Fruit fly (Drosophila melanogaster) whole organism, embryonic: ENCODE data around the gene CG11267.

Experiments
- Adf1 ChIP-seq: fragments of 200-800 bp; sonication (Bioruptor generic); IDR thresholded peaks from 2 replicates; pipeline ENCODE4 v1.3.6; 2022; ENCODE audit warnings: missing biosample characterization, missing genetic modification characterization
- Antp ChIP-seq: fragments of 200-800 bp; sonication (Bioruptor generic); optimal IDR thresholded peaks from 3 replicates; lab custom pipeline; 2016; ENCODE audit warnings: missing biosample characterization, missing genetic modification characterization
- Atf6 ChIP-seq: fragments of 200-800 bp; sonication (Bioruptor generic); IDR thresholded peaks from 2 replicates; pipeline ENCODE4 v1.3.6; 2022; ENCODE audit warnings: missing biosample characterization, missing genetic modification characterization
- Blimp-1 ChIP-seq: fragments of 200-800 bp; sonication (Bioruptor generic); optimal IDR thresholded peaks from 3 replicates; lab custom pipeline; 2018; ENCODE audit warnings: missing biosample characterization, missing genetic modification characterization, mild to moderate bottlenecking, moderate library complexity, missing genetic modification reagents
- Bteb2 ChIP-seq: fragments of 200-800 bp; sonication (Bioruptor generic); optimal IDR thresholded peaks from 2 replicates; lab custom pipeline; 2016; ENCODE audit warnings: missing biosample characterization, missing genetic modification characterization
- CG10431 ChIP-seq: fragments of 200-800 bp; sonication (Bioruptor generic); optimal IDR thresholded peaks from 3 replicates; lab custom pipeline; 2018; ENCODE audit warnings: missing biosample characterization, mild to moderate bottlenecking, missing genetic modification characterization
- CG10565 ChIP-seq: fragments of 200-800 bp; sonication (Bioruptor generic); optimal IDR thresholded peaks from 3 replicates; lab custom pipeline; 2016; ENCODE audit warnings: missing biosample characterization, mild to moderate bottlenecking, missing genetic modification characterization
- CG11085 ChIP-seq: fragments of 200-800 bp; sonication (Bioruptor generic); IDR thresholded peaks from 2 replicates; pipeline ENCODE4 v1.3.6; 2022; ENCODE audit warnings: missing biosample characterization, missing genetic modification characterization
- CG13287 ChIP-seq: fragments of 200-800 bp; sonication (Bioruptor generic); IDR thresholded peaks from 2 replicates; pipeline ENCODE4 v1.3.6; 2022; ENCODE audit warnings: missing biosample characterization, missing genetic modification characterization; ENCODE audit not compliant: partially characterized antibody
- CG1529 ChIP-seq: fragments of 200-800 bp; sonication (Bioruptor generic); optimal IDR thresholded peaks from 3 replicates; lab custom pipeline; 2018; ENCODE audit warnings: missing biosample characterization, missing genetic modification characterization
- CG32532 ChIP-seq: fragments of 200-800 bp; sonication (Bioruptor generic); IDR thresholded peaks from 2 replicates; pipeline ENCODE4 v1.3.6; 2022; ENCODE audit warnings: missing biosample characterization, missing genetic modification characterization
- CG33557 ChIP-seq: fragments of 200-800 bp; sonication (Bioruptor generic); optimal IDR thresholded peaks from 2 replicates; lab custom pipeline; 2019; ENCODE audit warnings: missing biosample characterization, mild to moderate bottlenecking, missing genetic modification characterization, moderate library complexity
- CG3838 ChIP-seq: fragments of 200-800 bp; sonication (Bioruptor generic); optimal IDR thresholded peaks from 3 replicates; lab custom pipeline; 2016; ENCODE audit warnings: missing biosample characterization, missing genetic modification characterization
- CG42726 ChIP-seq: fragments of 200-800 bp; sonication (Bioruptor generic); IDR thresholded peaks from 2 replicates; pipeline ENCODE4 v1.3.6; 2022; ENCODE audit warnings: missing biosample characterization, missing genetic modification characterization; ENCODE audit not compliant: partially characterized antibody
- CG4328 ChIP-seq: fragments of 200-800 bp; sonication (Bioruptor generic); optimal IDR thresholded peaks from 3 replicates; lab custom pipeline; 2017; ENCODE audit warnings: missing biosample characterization, missing genetic modification reagents, missing genetic modification characterization
- CG6683 ChIP-seq: fragments of 200-800 bp; sonication (Bioruptor generic); optimal IDR thresholded peaks from 2 replicates; lab custom pipeline; 2017; ENCODE audit warnings: missing biosample characterization, mild to moderate bottlenecking, missing genetic modification characterization, missing genetic modification reagents
- CG7786 ChIP-seq: fragments of 200-800 bp; sonication (Bioruptor generic); optimal IDR thresholded peaks from 2 replicates; lab custom pipeline; 2016; ENCODE audit warnings: missing biosample characterization, missing genetic modification characterization
- CG8924 ChIP-seq: fragments of 200-800 bp; optimal IDR thresholded peaks from 3 replicates; lab custom pipeline; 2019; ENCODE audit warnings: missing biosample characterization, mild to moderate bottlenecking, missing genetic modification characterization, moderate library complexity
- D19B ChIP-seq: fragments of 200-800 bp; sonication (Bioruptor generic); optimal IDR thresholded peaks from 2 replicates; lab custom pipeline; 2017; ENCODE audit warnings: missing biosample characterization, mild to moderate bottlenecking, missing genetic modification characterization
- Dip3 ChIP-seq: fragments of 200-800 bp; sonication (Bioruptor generic); optimal IDR thresholded peaks from 3 replicates; lab custom pipeline; 2016; ENCODE audit warnings: missing biosample characterization, missing genetic modification characterization
- Fer3 ChIP-seq: fragments of 200-800 bp; sonication (Bioruptor generic); optimal IDR thresholded peaks from 2 replicates; lab custom pipeline; 2018; ENCODE audit warnings: missing biosample characterization, mild to moderate bottlenecking, missing genetic modification characterization, moderate library complexity
- Hr51 ChIP-seq, 2 experiments: fragments of 200-800 bp; sonication (Bioruptor generic); optimal IDR thresholded peaks; 2 replicates in 1 of 2; 3 replicates in 1 of 2; lab custom pipeline; 2016 to 2018; ENCODE audit warnings: missing biosample characterization in 2 of 2, missing genetic modification characterization in 2 of 2, mild to moderate bottlenecking in 1 of 2, moderate library complexity in 1 of 2
- MTF-1 ChIP-seq: fragments of 200-800 bp; sonication (Bioruptor generic); optimal IDR thresholded peaks from 2 replicates; lab custom pipeline; 2018; ENCODE audit warnings: missing biosample characterization, mild to moderate bottlenecking, missing genetic modification characterization, borderline replicate concordance
- Mad ChIP-seq: fragments of 200-800 bp; sonication (Bioruptor generic); optimal IDR thresholded peaks from 2 replicates; lab custom pipeline; 2016; ENCODE audit warnings: missing biosample characterization, missing genetic modification characterization
- Max ChIP-seq: fragments of 200-800 bp; sonication (Bioruptor generic); optimal IDR thresholded peaks from 2 replicates; lab custom pipeline; 2016; ENCODE audit warnings: missing biosample characterization, mild to moderate bottlenecking, missing genetic modification characterization
- Nf-YB ChIP-seq: fragments of 200-800 bp; sonication (Bioruptor generic); optimal IDR thresholded peaks from 3 replicates; lab custom pipeline; 2019; ENCODE audit warnings: missing biosample characterization, mild to moderate bottlenecking, missing genetic modification characterization, moderate library complexity
- Rfx ChIP-seq: fragments of 200-800 bp; sonication (Bioruptor generic); IDR thresholded peaks from 2 replicates; pipeline ENCODE4 v1.3.6; 2022; ENCODE audit warnings: missing biosample characterization, missing genetic modification characterization
- Xbp1 ChIP-seq: fragments of 200-800 bp; sonication (Bioruptor generic); optimal IDR thresholded peaks from 3 replicates; lab custom pipeline; 2016; ENCODE audit warnings: missing biosample characterization, mild to moderate bottlenecking, missing genetic modification characterization
- YL-1 ChIP-seq: fragments of 200-800 bp; sonication (Bioruptor generic); optimal IDR thresholded peaks from 3 replicates; lab custom pipeline; 2017; ENCODE audit warnings: missing biosample characterization, mild to moderate bottlenecking, missing genetic modification characterization
- ato ChIP-seq: fragments of 200-800 bp; sonication (Bioruptor generic); IDR thresholded peaks from 2 replicates; pipeline ENCODE4 v1.3.6; 2022; ENCODE audit warnings: missing biosample characterization, missing genetic modification characterization; ENCODE audit not compliant: partially characterized antibody
- az2 ChIP-seq: fragments of 200-800 bp; sonication (Bioruptor generic); optimal IDR thresholded peaks from 3 replicates; lab custom pipeline; 2016; ENCODE audit warnings: missing biosample characterization, missing genetic modification characterization
- chif ChIP-seq, 2 experiments: fragments of 200-800 bp; sonication (Bioruptor generic); optimal IDR thresholded peaks; 3 replicates each; lab custom pipeline; 2016; ENCODE audit warnings: missing biosample characterization in 2 of 2, missing genetic modification characterization in 2 of 2
- dysf ChIP-seq: fragments of 200-800 bp; sonication (Bioruptor generic); IDR thresholded peaks from 3 replicates; pipeline ENCODE4 v1.3.6; 2022; ENCODE audit warnings: missing biosample characterization, missing genetic modification characterization
- esg ChIP-seq: fragments of 200-800 bp; sonication (Bioruptor generic); conservative IDR thresholded peaks from 2 replicates; pipeline ENCODE4 v1.3.6; 2022; ENCODE audit warnings: missing biosample characterization, missing genetic modification characterization
- knrl ChIP-seq: fragments of 200-800 bp; sonication (Bioruptor generic); IDR thresholded peaks from 3 replicates; pipeline ENCODE4 v1.3.6; 2022; ENCODE audit warnings: missing biosample characterization, missing genetic modification characterization; ENCODE audit not compliant: partially characterized antibody
- mam ChIP-seq: fragments of 200-800 bp; sonication (Bioruptor generic); optimal IDR thresholded peaks from 3 replicates; lab custom pipeline; 2016; ENCODE audit warnings: missing biosample characterization, missing genetic modification characterization
- mirr ChIP-seq: fragments of 200-800 bp; sonication (Bioruptor generic); optimal IDR thresholded peaks from 3 replicates; lab custom pipeline; 2018; ENCODE audit warnings: missing biosample characterization, mild to moderate bottlenecking, missing genetic modification characterization
- nmo ChIP-seq: fragments of 200-800 bp; sonication (Bioruptor generic); optimal IDR thresholded peaks from 2 replicates; lab custom pipeline; 2018; ENCODE audit warnings: missing biosample characterization, mild to moderate bottlenecking, missing genetic modification characterization, moderate library complexity
- ranshi ChIP-seq: fragments of 200-800 bp; sonication (Bioruptor generic); IDR thresholded peaks from 2 replicates; pipeline ENCODE4 v1.3.6; 2022; ENCODE audit warnings: missing biosample characterization, missing genetic modification characterization
- sc ChIP-seq, 3 experiments: fragments of >200 bp in 2 of 3; fragments of 200-800 bp in 1 of 3; sonication (Bioruptor generic) in 1 of 3; optimal IDR thresholded peaks; 2 replicates in 2 of 3; 3 replicates in 1 of 3; lab custom pipeline; 2017; ENCODE audit warnings: mild to moderate bottlenecking in 1 of 3, missing biosample characterization in 1 of 3, missing genetic modification characterization in 1 of 3, missing genetic modification reagents in 1 of 3
- sna ChIP-seq: fragments of 200-800 bp; sonication (Bioruptor generic); IDR thresholded peaks from 2 replicates; pipeline ENCODE4 v1.3.6; 2022; ENCODE audit warnings: missing biosample characterization, missing genetic modification characterization; ENCODE audit not compliant: partially characterized antibody
- stc ChIP-seq: fragments of 200-800 bp; sonication (Bioruptor generic); IDR thresholded peaks from 2 replicates; pipeline ENCODE4 v1.3.6; 2022; ENCODE audit warnings: missing biosample characterization, missing genetic modification characterization
- sug ChIP-seq: fragments of 200-800 bp; optimal IDR thresholded peaks from 2 replicates; lab custom pipeline; 2019; ENCODE audit warnings: missing biosample characterization, mild to moderate bottlenecking, missing genetic modification characterization, moderate library complexity
- twi ChIP-seq: fragments of 200-800 bp; optimal IDR thresholded peaks from 2 replicates; lab custom pipeline; 2019; ENCODE audit warnings: missing biosample characterization, mild to moderate bottlenecking, missing genetic modification characterization, moderate library complexity
- wor ChIP-seq: fragments of 200-800 bp; sonication (Bioruptor generic); IDR thresholded peaks from 2 replicates; pipeline ENCODE4 v1.3.6; 2022; ENCODE audit warnings: missing biosample characterization, missing genetic modification characterization
- zen ChIP-seq: fragments of 200-800 bp; sonication (Bioruptor generic); optimal IDR thresholded peaks from 3 replicates; lab custom pipeline; 2018; ENCODE audit warnings: missing biosample characterization, mild to moderate bottlenecking, missing genetic modification characterization, moderate library complexity
- zf30C ChIP-seq: fragments of 200-800 bp; sonication (Bioruptor generic); optimal IDR thresholded peaks from 3 replicates; lab custom pipeline; 2018; ENCODE audit warnings: missing biosample characterization, mild to moderate bottlenecking, missing genetic modification characterization

The CG11267 gene

DNA sequence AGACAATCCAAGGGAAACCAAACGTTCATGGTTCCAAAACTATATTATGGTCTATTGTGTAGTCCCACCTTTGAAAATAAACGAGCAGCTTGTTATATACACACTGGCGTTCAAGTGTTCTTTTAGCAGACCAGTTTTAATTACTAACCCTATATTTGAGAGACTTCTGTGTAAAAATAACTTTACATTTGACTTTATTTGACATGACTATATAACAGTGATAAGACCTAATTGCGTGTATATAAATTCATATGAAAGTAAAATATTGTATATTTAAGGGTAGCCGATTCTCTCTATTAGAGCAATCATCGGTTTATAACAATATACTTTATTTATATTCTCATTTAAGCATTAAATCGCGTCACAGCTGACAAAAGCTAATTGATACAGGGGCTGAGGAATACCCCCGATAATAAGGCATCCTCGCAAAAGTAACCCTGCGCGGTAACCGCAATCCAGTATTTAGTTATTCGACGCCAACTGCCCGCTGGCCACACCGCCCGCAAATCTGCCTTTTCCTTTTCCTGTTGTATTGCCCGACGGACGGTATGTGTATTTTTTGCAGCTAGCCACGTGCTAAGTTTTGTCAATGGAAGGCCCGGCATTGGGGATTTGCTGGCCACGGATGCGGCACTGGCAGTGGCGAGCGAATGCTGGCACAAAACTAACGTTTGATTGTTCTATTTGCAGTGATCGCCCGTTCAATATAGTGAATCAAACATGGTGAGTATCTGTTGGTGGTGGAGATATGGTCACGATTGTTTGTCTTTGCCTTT is 25.6 kb downstream of the CG11267 start, which contains the start of gene RpS4:
Gene RpS4 (plus strand): TSS at position 465 of the 776 bp plus-strand sequence.
- TF ChIP-seq sna (GFP tag; lab: Robert Waterston, UW), result no peak
- peak; percentile 50 for TF ChIP-seq Blimp-1 (GFP tag; lab: Kevin White, UChicago)
- peak; percentile 72 for TF ChIP-seq Bteb2 (GFP tag; lab: Kevin White, UChicago)
- peak; percentile 87 for TF ChIP-seq Max
- peak; percentile 99 for TF ChIP-seq YL-1 (GFP tag; lab: Kevin White, UChicago)
- TF ChIP-seq Adf1 (GFP tag; lab: Robert Waterston, UW), result peak; percentile 48; the same call in 1 of the 2 replicates
- peak; percentile 92 for TF ChIP-seq CG32532 (GFP tag; lab: Robert Waterston, UW)
- peak; percentile 77 for TF ChIP-seq CG11085 (GFP tag; lab: Robert Waterston, UW)
- peak; percentile 90 for TF ChIP-seq CG33557 (GFP tag; lab: Kevin White, UChicago)
- TF ChIP-seq chif (GFP tag; optimal IDR thresholded peaks at IDR 0.05; lab: Kevin White, UChicago), result peak; percentile 76 to 77
- TF ChIP-seq Mad (GFP tag; lab: Kevin White, UChicago), result peak; percentile 82
- peak; percentile 80 for TF ChIP-seq Antp (GFP tag; lab: Kevin White, UChicago)
- peak; percentile 81 for TF ChIP-seq Atf6 (GFP tag; lab: Robert Waterston, UW)
- TF ChIP-seq Hr51 (GFP tag; optimal IDR thresholded peaks at IDR 0.05; lab: Kevin White, UChicago), result peak; percentile 77 to 78
- TF ChIP-seq Nf-YB, result peak; percentile 68
- peak; percentile 39 for TF ChIP-seq az2
- peak; percentile 62 for TF ChIP-seq twi (tag; lab: Kevin White, UChicago)
- peak; percentile 76 for TF ChIP-seq zf30C (GFP tag; lab: Kevin White, UChicago)
- peak; percentile 93 for TF ChIP-seq CG4328 (GFP tag; lab: Kevin White, UChicago)
- TF ChIP-seq ranshi, result peak; percentile 80
- no peak for TF ChIP-seq sc (optimal IDR thresholded peaks at IDR 0.05; lab: Kevin White, UChicago)
- peak; percentile 76 for TF ChIP-seq sc (GFP tag; optimal IDR thresholded peaks at IDR 0.05; lab: Kevin White, UChicago)
- peak; percentile 40 for TF ChIP-seq esg
- TF ChIP-seq dysf (GFP tag; lab: Robert Waterston, UW), result peak; percentile 78
- peak; percentile 72 for TF ChIP-seq D19B (GFP tag; lab: Kevin White, UChicago)
- peak; percentile 46; the same call in 1 of the 3 replicates for TF ChIP-seq knrl (GFP tag; lab: Robert Waterston, UW)
- TF ChIP-seq Dip3 (GFP tag; lab: Kevin White, UChicago), result peak; percentile 75
- peak; percentile 89 for TF ChIP-seq Fer3
- peak; percentile 30 for TF ChIP-seq CG3838 (GFP tag; lab: Kevin White, UChicago)
- peak; percentile 62 for TF ChIP-seq CG42726 (GFP tag; lab: Robert Waterston, UW)
- peak; percentile 72 for TF ChIP-seq CG7786 (GFP tag; lab: Kevin White, UChicago)
- TF ChIP-seq Xbp1, result peak; percentile 82
- peak; percentile 73 for TF ChIP-seq CG8924 (tag; lab: Kevin White, UChicago)
- TF ChIP-seq CG10565 (GFP tag; lab: Kevin White, UChicago), result no peak
- TF ChIP-seq nmo (GFP tag; lab: Kevin White, UChicago), result peak; percentile 68
- TF ChIP-seq Rfx (GFP tag; lab: Robert Waterston, UW), result peak; percentile 93
- TF ChIP-seq stc (GFP tag; lab: Robert Waterston, UW), result peak; percentile 84
- TF ChIP-seq CG1529 (GFP tag; lab: Kevin White, UChicago), result peak; percentile 89
- peak; percentile 98 for TF ChIP-seq MTF-1 (GFP tag; lab: Kevin White, UChicago)
- TF ChIP-seq mam (GFP tag; lab: Kevin White, UChicago), result peak; percentile 84
- TF ChIP-seq ato (GFP tag; lab: Robert Waterston, UW), result peak; percentile 35; the same call in 1 of the 2 replicates
- no peak for TF ChIP-seq wor (GFP tag; lab: Robert Waterston, UW)
- TF ChIP-seq CG13287, result peak; percentile 33; the same call in 1 of the 2 replicates
- peak; percentile 98 for TF ChIP-seq CG10431 (GFP tag; lab: Kevin White, UChicago)
- peak; percentile 83 for TF ChIP-seq sug (tag; lab: Kevin White, UChicago)
- peak; percentile 83 for TF ChIP-seq CG6683 (GFP tag; lab: Kevin White, UChicago)
- peak; percentile 99 for TF ChIP-seq mirr (GFP tag; lab: Kevin White, UChicago)
- peak; percentile 80 for TF ChIP-seq zen (tag; lab: Kevin White, UChicago)
